Fruit fly (Drosophila melanogaster): ENCODE data around the gene bru3.
A peak's percentile ranks its signal among the peaks of the same experiment; 100 is the strongest.

The bru3 gene

dm6 chr3L:13513112-13513538, 290.1 kb downstream of the bru3 start, which contains the start of the genes Vps36 and Liprin-beta (continued):
- TF ChIP-seq Pdp1 (GFP tag; optimal IDR thresholded peaks at IDR 0.05): peak; percentile 87 to 95
- TF ChIP-seq Rx (GFP tag; IDR thresholded peaks at IDR 0.05): peak; percentile 60
- TF ChIP-seq mam (GFP tag; optimal IDR thresholded peaks at IDR 0.05): peak; percentile 97
- peak; percentile 78 for TF ChIP-seq eyg (GFP tag; optimal IDR thresholded peaks at IDR 0.05)
- TF ChIP-seq CG12744 (GFP tag; optimal IDR thresholded peaks at IDR 0.05): peak; percentile 89
- TF ChIP-seq sisA (GFP tag; IDR thresholded peaks at IDR 0.05): peak; percentile 93
- TF ChIP-seq slbo (GFP tag; IDR thresholded peaks at IDR 0.05): peak; percentile 97
- TF ChIP-seq Sox100B (GFP tag; optimal IDR thresholded peaks at IDR 0.05): no peak
- TF ChIP-seq CG10431 (GFP tag; optimal IDR thresholded peaks at IDR 0.05): no peak
- TF ChIP-seq crc (GFP tag; optimal IDR thresholded peaks at IDR 0.05): peak; percentile 79
- TF ChIP-seq Ada2b (GFP tag; IDR thresholded peaks at IDR 0.05): peak; percentile 87
- TF ChIP-seq fd96Cb (tag; optimal IDR thresholded peaks at IDR 0.05): peak; percentile 75
- TF ChIP-seq CG1832 (GFP tag; optimal IDR thresholded peaks at IDR 0.05): no peak
- no peak for TF ChIP-seq D (optimal IDR thresholded peaks at IDR 0.05)
- TF ChIP-seq D (GFP tag; optimal IDR thresholded peaks at IDR 0.05): no peak
- TF ChIP-seq BEAF-32 (GFP tag; optimal IDR thresholded peaks at IDR 0.05): peak; percentile 99
- TF ChIP-seq klu (GFP tag; IDR thresholded peaks at IDR 0.05): peak; percentile 80
- TF ChIP-seq tup (GFP tag; optimal IDR thresholded peaks at IDR 0.05): peak; percentile 59
- TF ChIP-seq Lhr (GFP tag; optimal IDR thresholded peaks at IDR 0.05): peak; percentile 67
- TF ChIP-seq CG7839 (tag; optimal IDR thresholded peaks at IDR 0.05): no peak
- TF ChIP-seq Jarid2 (GFP tag; optimal IDR thresholded peaks at IDR 0.05): no peak
- peak; percentile 82 for TF ChIP-seq Fer2 (tag; optimal IDR thresholded peaks at IDR 0.05)
- peak; percentile 93 for TF ChIP-seq CG13624 (GFP tag; optimal IDR thresholded peaks at IDR 0.05)
- TF ChIP-seq bowl (GFP tag; IDR thresholded peaks at IDR 0.05): 0 out of 2 replicates have a peak, but pooled peaks have one; percentile 15
- TF ChIP-seq Opbp (GFP tag; IDR thresholded peaks at IDR 0.05; ENCODE audit: partially characterized antibody): peak; percentile 90; the same call in 2 of the 3 replicates
- TF ChIP-seq CG6689 (GFP tag; IDR thresholded peaks at IDR 0.05): peak; percentile 87
- peak; percentile 89 for TF ChIP-seq tin (GFP tag; optimal IDR thresholded peaks at IDR 0.05)
- no peak for TF ChIP-seq bigmax (GFP tag; optimal IDR thresholded peaks at IDR 0.05)
- TF ChIP-seq CG9215 (GFP tag; IDR thresholded peaks at IDR 0.05): peak; percentile 91
- peak; percentile 61 for TF ChIP-seq CG12104 (GFP tag; optimal IDR thresholded peaks at IDR 0.05)
- TF ChIP-seq CG12219 (GFP tag; optimal IDR thresholded peaks at IDR 0.05): no peak
- peak; percentile 66; the same call in 1 of the 3 replicates for TF ChIP-seq so (GFP tag; IDR thresholded peaks at IDR 0.05)
- peak; percentile 85 for TF ChIP-seq vfl (GFP tag; optimal IDR thresholded peaks at IDR 0.05)
- TF ChIP-seq CG1233 (GFP tag; optimal IDR thresholded peaks at IDR 0.05): peak; percentile 76
- peak; percentile 61 for TF ChIP-seq CG5245 (GFP tag; optimal IDR thresholded peaks at IDR 0.05)
- TF ChIP-seq Bdp1 (GFP tag; optimal IDR thresholded peaks at IDR 0.05): peak; percentile 74
- no peak for TF ChIP-seq Spps (tag; optimal IDR thresholded peaks at IDR 0.05)
- TF ChIP-seq C15 (GFP tag; IDR thresholded peaks at IDR 0.05): peak; percentile 76; the same call in 2 of the 3 replicates
- no peak; the same call in 2 of the 3 replicates for TF ChIP-seq CG3726 (GFP tag; IDR thresholded peaks at IDR 0.05)
- no peak for TF ChIP-seq Dfd (GFP tag; optimal IDR thresholded peaks at IDR 0.05)
- peak; percentile 63; the same call in 1 of the 2 replicates for TF ChIP-seq ara (GFP tag; IDR thresholded peaks at IDR 0.05)
- no peak for TF ChIP-seq CTCF (GFP tag; optimal IDR thresholded peaks at IDR 0.05)
- peak; percentile 84 for TF ChIP-seq bbx (GFP tag; IDR thresholded peaks at IDR 0.05; ENCODE audit: partially characterized antibody)
- TF ChIP-seq CG15073 (GFP tag; optimal IDR thresholded peaks at IDR 0.05): peak; percentile 26
- TF ChIP-seq CG12155 (GFP tag; optimal IDR thresholded peaks at IDR 0.05): peak; percentile 89
- TF ChIP-seq CG3995 (GFP tag; optimal IDR thresholded peaks at IDR 0.05): peak; percentile 84
- TF ChIP-seq Ravus (GFP tag; IDR thresholded peaks at IDR 0.05): peak; percentile 49
- peak; percentile 75 for TF ChIP-seq CG18011 (GFP tag; optimal IDR thresholded peaks at IDR 0.05)
- peak; percentile 91 for TF ChIP-seq chn (GFP tag; optimal IDR thresholded peaks at IDR 0.05)
- TF ChIP-seq chinmo (GFP tag; IDR thresholded peaks at IDR 0.05; ENCODE audit: partially characterized antibody): peak; percentile 86; the same call in 1 of the 4 replicates
- peak; percentile 62 for TF ChIP-seq Nf-YB (GFP tag; optimal IDR thresholded peaks at IDR 0.05)
- TF ChIP-seq lmd (GFP tag; IDR thresholded peaks at IDR 0.05): peak; percentile 94

Measured in whole organism, embryonic.